Worm (Caenorhabditis elegans): ENCODE data around the gene klf-3.
A peak's percentile ranks its signal among the peaks of the same experiment; 100 is the strongest.

- TF ChIP-seq ama-1 (optimal IDR thresholded peaks at IDR 0.05) (no peak), ama-1 (GFP tag; optimal IDR thresholded peaks at IDR 0.05) (no peak), lin-54 (GFP tag; optimal IDR thresholded peaks at IDR 0.05) (peak; percentile 3), bed-1 (GFP tag; IDR thresholded peaks at IDR 0.05) (no peak), ceh-100 (GFP tag; IDR thresholded peaks at IDR 0.05) (no peak)
Measured at ce11 chrII:6600973-6601372, 15.7 kb upstream of the klf-3 start, which contains the start of gene vps-33.2.

Data from whole organism, young adult.